Worm (Caenorhabditis elegans) whole organism, mixed stage, embryonic: ENCODE results near the gene F33E11.3.

Source experiments
- M03D4.4 ChIP-seq: sonication (generic microtip); optimal IDR thresholded peaks from 2 replicates; lab custom pipeline; 2017; ENCODE audit warnings: mild to moderate bottlenecking, missing genetic modification characterization, missing compliant biosample characterization
- bed-3 ChIP-seq: fragments of 200-800 bp; sonication (Bioruptor generic); optimal IDR thresholded peaks from 3 replicates; lab custom pipeline; 2018; ENCODE audit warnings: mild to moderate bottlenecking, missing genetic modification characterization, moderate library complexity, missing compliant biosample characterization
- blmp-1 ChIP-seq: fragments of 150-350 bp; optimal IDR thresholded peaks from 2 replicates; lab custom pipeline; 2014; ENCODE audit warnings: missing biosample characterization, missing genetic modification characterization
- ceh-43 ChIP-seq: fragments of 200-800 bp; sonication (Bioruptor generic); optimal IDR thresholded peaks from 2 replicates; lab custom pipeline; 2018; ENCODE audit warnings: mild to moderate bottlenecking, missing genetic modification characterization, moderate library complexity, missing compliant biosample characterization
- ceh-83 ChIP-seq: fragments of 200-800 bp; sonication (Bioruptor generic); optimal IDR thresholded peaks from 2 replicates; lab custom pipeline; 2018; ENCODE audit warnings: mild to moderate bottlenecking, missing genetic modification characterization, missing compliant biosample characterization
- ces-1 ChIP-seq: fragments of 150-350 bp; optimal IDR thresholded peaks from 2 replicates; lab custom pipeline; 2014; ENCODE audit warnings: missing biosample characterization, missing genetic modification reagents, missing genetic modification characterization
- cnd-1 ChIP-seq: fragments of 200-800 bp; sonication (Bioruptor generic); optimal IDR thresholded peaks from 2 replicates; lab custom pipeline; 2018; ENCODE audit warnings: mild to moderate bottlenecking, missing genetic modification characterization, missing compliant biosample characterization
- drap-1 ChIP-seq: fragments of 200-800 bp; sonication (Bioruptor generic); optimal IDR thresholded peaks from 3 replicates; lab custom pipeline; 2018; ENCODE audit warnings: mild to moderate bottlenecking, missing genetic modification characterization, missing compliant biosample characterization
- elt-1 ChIP-seq: sonication (generic microtip); optimal IDR thresholded peaks from 2 replicates; lab custom pipeline; 2017; ENCODE audit warnings: missing genetic modification characterization, mild to moderate bottlenecking, missing compliant biosample characterization, antibody characterized with exemption, moderate library complexity, borderline replicate concordance; ENCODE audit not compliant: insufficient read depth
- elt-3 ChIP-seq: fragments of 150-350 bp; optimal IDR thresholded peaks from 2 replicates; lab custom pipeline; 2014; ENCODE audit warnings: missing biosample characterization, missing genetic modification characterization
- flh-1 ChIP-seq: fragments of 200-800 bp; sonication (Bioruptor generic); optimal IDR thresholded peaks from 2 replicates; lab custom pipeline; 2018; ENCODE audit warnings: mild to moderate bottlenecking, missing genetic modification characterization, moderate library complexity, missing compliant biosample characterization
- ham-2 ChIP-seq: fragments of 200-800 bp; sonication (Bioruptor generic); optimal IDR thresholded peaks from 2 replicates; lab custom pipeline; 2018; ENCODE audit warnings: mild to moderate bottlenecking, missing genetic modification characterization, missing compliant biosample characterization
- hlh-1 ChIP-seq: fragments of 150-350 bp; optimal IDR thresholded peaks from 2 replicates; lab custom pipeline; 2014; ENCODE audit warnings: missing biosample characterization, missing genetic modification reagents, missing genetic modification characterization
- lin-32 ChIP-seq: fragments of 200-800 bp; sonication (Bioruptor generic); optimal IDR thresholded peaks from 2 replicates; lab custom pipeline; 2018; ENCODE audit warnings: mild to moderate bottlenecking, missing genetic modification characterization, missing compliant biosample characterization
- lsy-2 ChIP-seq: fragments of 150-350 bp; optimal IDR thresholded peaks from 2 replicates; lab custom pipeline; 2014; ENCODE audit warnings: missing biosample characterization, missing genetic modification characterization
- mep-1 ChIP-seq: fragments of 150-350 bp; optimal IDR thresholded peaks from 2 replicates; lab custom pipeline; 2017; ENCODE audit warnings: missing biosample characterization, missing genetic modification reagents, missing genetic modification characterization, inconsistent platforms
- mls-2 ChIP-seq: sonication (generic microtip); optimal IDR thresholded peaks from 2 replicates; lab custom pipeline; 2016; ENCODE audit warnings: mild to moderate bottlenecking, missing genetic modification characterization, moderate library complexity, missing compliant biosample characterization
- nhr-12 ChIP-seq: fragments of 150-350 bp; optimal IDR thresholded peaks from 2 replicates; lab custom pipeline; 2014; ENCODE audit warnings: missing biosample characterization, missing genetic modification characterization
- nhr-2 ChIP-seq: fragments of 150-350 bp; optimal IDR thresholded peaks from 2 replicates; lab custom pipeline; 2014; ENCODE audit warnings: missing biosample characterization, missing genetic modification characterization
- nhr-237 ChIP-seq: fragments of 150-350 bp; optimal IDR thresholded peaks from 2 replicates; lab custom pipeline; 2014; ENCODE audit warnings: missing biosample characterization, missing genetic modification characterization
- nhr-28 ChIP-seq: fragments of 150-350 bp; optimal IDR thresholded peaks from 2 replicates; lab custom pipeline; 2014; ENCODE audit warnings: missing biosample characterization, missing genetic modification characterization
- nhr-76 ChIP-seq: sonication (generic microtip); optimal IDR thresholded peaks from 2 replicates; lab custom pipeline; 2017; ENCODE audit warnings: missing biosample characterization, missing genetic modification characterization
- pha-4 ChIP-seq: fragments of 150-350 bp; optimal IDR thresholded peaks from 2 replicates; lab custom pipeline; 2018; ENCODE audit warnings: missing biosample characterization, missing genetic modification reagents, missing genetic modification characterization
- sem-2 ChIP-seq: fragments of 200-800 bp; sonication (Bioruptor generic); optimal IDR thresholded peaks from 2 replicates; lab custom pipeline; 2018; ENCODE audit warnings: mild to moderate bottlenecking, missing genetic modification characterization, missing compliant biosample characterization
- snpc-4 ChIP-seq: fragments of 150-350 bp; optimal IDR thresholded peaks from 2 replicates; lab custom pipeline; 2014; ENCODE audit warnings: missing biosample characterization, missing genetic modification characterization
- sptf-1 ChIP-seq: sonication (generic microtip); optimal IDR thresholded peaks from 2 replicates; lab custom pipeline; 2017; ENCODE audit warnings: mild to moderate bottlenecking, missing genetic modification characterization, moderate library complexity, missing compliant biosample characterization
- tbx-8 ChIP-seq: fragments of 200-800 bp; sonication (Bioruptor generic); optimal IDR thresholded peaks from 2 replicates; lab custom pipeline; 2018; ENCODE audit warnings: mild to moderate bottlenecking, missing genetic modification characterization, moderate library complexity, missing compliant biosample characterization
- unc-120 ChIP-seq: sonication (generic microtip); optimal IDR thresholded peaks from 2 replicates; lab custom pipeline; 2017; ENCODE audit warnings: missing genetic modification characterization, missing compliant biosample characterization; ENCODE audit not compliant: poor library complexity, severe bottlenecking
- unc-39 ChIP-seq: fragments of 150-350 bp; optimal IDR thresholded peaks from 2 replicates; lab custom pipeline; 2014; ENCODE audit warnings: missing biosample characterization, missing genetic modification characterization
- unc-62 ChIP-seq: fragments of 150-350 bp; optimal IDR thresholded peaks from 2 replicates; lab custom pipeline; 2014; ENCODE audit warnings: missing biosample characterization, missing genetic modification reagents, missing genetic modification characterization
- zip-8 ChIP-seq: fragments of 150-350 bp; optimal IDR thresholded peaks from 2 replicates; lab custom pipeline; 2014; ENCODE audit warnings: missing biosample characterization, missing genetic modification characterization
- ztf-11 ChIP-seq: fragments of 150-350 bp; optimal IDR thresholded peaks from 2 replicates; lab custom pipeline; 2014; ENCODE audit warnings: missing biosample characterization, missing genetic modification characterization

F33E11.3 gene

DNA sequence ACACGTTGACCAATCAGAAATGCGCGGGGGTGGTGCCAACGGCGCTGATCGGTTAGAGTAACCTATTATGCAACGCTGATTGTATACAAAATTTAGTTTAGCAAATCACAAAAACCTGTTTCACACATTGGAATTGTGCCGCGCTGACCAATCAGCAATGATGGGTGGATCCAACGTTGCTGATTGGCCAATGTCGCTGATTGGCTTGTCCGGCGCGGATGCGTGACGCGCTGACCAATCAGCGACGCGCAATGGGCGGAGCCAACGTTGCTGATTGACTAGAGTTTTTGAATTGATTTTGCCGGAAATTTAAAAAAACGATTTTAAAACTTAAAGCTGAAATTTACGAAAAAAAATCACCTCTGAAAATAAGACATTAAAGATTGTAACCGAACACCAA, 19.2 kb downstream of the F33E11.3 start:
- TF ChIP-seq blmp-1 (tag; lab: Kevin White, UChicago) (no peak), unc-39 (tag; lab: Kevin White, UChicago) (no peak), lin-32 (GFP tag; lab: Kevin White, UChicago) (no peak), snpc-4 (tag; lab: Kevin White, UChicago) (no peak), tbx-8 (GFP tag; lab: Kevin White, UChicago) (no peak), nhr-2 (tag; lab: Kevin White, UChicago) (no peak), mls-2 (tag; lab: Kevin White, UChicago) (no peak), ham-2 (GFP tag; lab: Kevin White, UChicago) (no peak), ztf-11 (no peak), elt-1 (tag; lab: Kevin White, UChicago) (no peak), nhr-12 (no peak), unc-120 (no peak), pha-4 (no peak), ceh-43 (GFP tag; lab: Kevin White, UChicago) (no peak), lsy-2 (tag; lab: Kevin White, UChicago) (no peak), mep-1 (tag; lab: Kevin White, UChicago) (no peak), sptf-1 (no peak)

DNA sequence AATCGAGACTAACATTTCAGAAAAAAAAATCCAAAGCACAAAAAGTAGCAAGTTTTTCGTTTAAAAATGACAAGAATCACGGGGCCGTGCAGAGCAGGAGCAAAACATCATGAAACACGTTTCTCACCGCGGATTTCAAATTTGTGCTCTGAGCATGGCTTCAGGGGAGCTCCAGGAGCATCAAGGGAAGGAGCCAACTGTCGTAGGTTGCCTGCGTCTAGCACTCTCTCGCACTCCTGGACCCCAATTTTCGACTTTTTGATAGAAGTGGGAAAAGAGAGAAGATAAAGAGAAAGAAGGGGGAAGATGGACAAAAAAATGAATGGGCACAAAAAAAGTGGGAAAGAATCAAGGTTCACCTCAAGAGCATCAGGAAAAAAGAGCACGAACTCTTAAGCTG, 19.7 kb downstream of the F33E11.3 start:
- TF ChIP-seq zip-8 (tag; lab: Kevin White, UChicago) (no peak), unc-120 (peak; percentile 71), nhr-28 (tag; lab: Kevin White, UChicago) (no peak), unc-62 (peak; percentile 10), hlh-1 (tag; lab: Kevin White, UChicago) (peak; percentile 84), elt-1 (tag; lab: Kevin White, UChicago) (no peak)
- TF ChIP-seq, all 35 proteins: peak for 3

DNA sequence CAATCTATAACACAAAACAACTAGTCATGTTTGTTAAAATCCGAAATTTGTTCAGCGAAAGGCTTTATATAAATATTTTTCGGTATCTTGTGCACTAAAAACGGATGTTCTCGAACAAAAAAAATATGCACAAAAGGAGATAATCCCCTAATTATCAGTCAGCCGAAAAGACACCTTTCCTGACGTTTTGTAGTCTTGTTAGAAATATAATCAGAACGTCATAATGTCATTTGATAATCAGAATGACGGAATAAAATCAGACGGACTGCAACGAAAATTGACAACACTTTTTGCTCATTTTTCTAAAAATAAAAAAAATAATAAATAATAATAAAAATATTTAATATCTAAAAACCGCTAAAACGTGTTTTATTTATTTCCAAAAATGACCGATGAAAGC, 20.6 kb downstream of the F33E11.3 start:
- TF ChIP-seq M03D4.4 (tag; lab: Kevin White, UChicago) (no peak), sptf-1 (no peak), bed-3 (no peak), nhr-2 (tag; lab: Kevin White, UChicago) (no peak), elt-3 (tag; lab: Kevin White, UChicago) (no peak), sem-2 (no peak), ztf-11 (no peak), hlh-1 (tag; lab: Kevin White, UChicago) (no peak), flh-1 (GFP tag; lab: Kevin White, UChicago) (no peak), lin-32 (GFP tag; lab: Kevin White, UChicago) (no peak), unc-39 (tag; lab: Kevin White, UChicago) (no peak), ces-1 (GFP tag; lab: Kevin White, UChicago) (no peak)

DNA sequence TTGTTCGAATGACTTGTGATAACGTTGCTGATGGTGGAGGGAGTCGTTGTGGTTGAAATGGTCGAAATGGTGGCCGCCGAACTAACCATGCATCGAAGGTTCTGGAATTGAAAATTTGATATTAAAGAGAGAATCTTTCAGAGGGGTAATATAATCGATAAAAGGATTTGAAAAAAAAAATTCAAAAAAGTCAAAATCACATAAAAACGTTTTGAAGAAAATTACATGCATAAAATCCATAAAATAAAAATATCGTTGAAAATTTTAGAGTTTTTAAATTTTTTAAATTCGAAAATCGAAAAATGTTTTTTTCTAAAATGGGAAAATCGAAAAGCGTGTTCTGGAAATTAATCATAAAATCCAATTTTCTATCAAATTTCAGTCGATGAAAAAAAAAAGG, 22.9 kb downstream of the F33E11.3 start, which contains the start of gene npr-5:
Gene npr-5 (minus strand): TSS at position 101 of the 400 bp plus-strand sequence.
- TF ChIP-seq tbx-8 (GFP tag; lab: Kevin White, UChicago) = no peak
- TF ChIP-seq nhr-76 = no peak
- no peak for TF ChIP-seq nhr-237 (tag; lab: Kevin White, UChicago)
- no peak for TF ChIP-seq ceh-83
- no peak for TF ChIP-seq nhr-12
- no peak for TF ChIP-seq unc-120
- TF ChIP-seq lin-32 (GFP tag; lab: Kevin White, UChicago) = no peak
- no peak for TF ChIP-seq cnd-1 (tag; lab: Kevin White, UChicago)
- no peak for TF ChIP-seq blmp-1 (tag; lab: Kevin White, UChicago)
- TF ChIP-seq pha-4 = no peak
- TF ChIP-seq drap-1 (GFP tag; lab: Kevin White, UChicago) = no peak

DNA sequence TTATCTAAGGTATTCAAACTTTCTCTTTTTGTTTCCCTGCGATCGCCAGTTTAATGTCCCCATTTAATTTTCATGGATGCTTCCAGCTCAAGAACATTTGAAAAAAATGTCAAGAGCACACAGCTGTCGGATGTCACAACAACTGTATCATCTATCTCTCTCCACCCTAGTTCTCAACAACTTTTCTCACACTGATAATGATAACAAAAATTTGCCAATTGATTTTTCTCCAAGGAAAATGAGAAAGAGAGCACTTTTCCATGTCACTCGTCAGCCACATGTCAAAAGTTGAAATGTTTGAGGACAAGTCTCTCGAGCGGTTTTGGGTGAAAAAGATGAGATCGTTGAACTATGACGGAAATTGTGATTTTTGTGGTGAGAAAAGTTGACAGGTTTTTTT, 23.4 kb downstream of the F33E11.3 start:
- TF ChIP-seq lin-32 (GFP tag; lab: Kevin White, UChicago) (no peak), snpc-4 (tag; lab: Kevin White, UChicago) (no peak), bed-3 (no peak), ztf-11 (no peak), unc-62 (peak; percentile 97), elt-1 (tag; lab: Kevin White, UChicago) (no peak), nhr-12 (no peak), hlh-1 (tag; lab: Kevin White, UChicago) (peak; percentile 41), unc-120 (peak; percentile 14), nhr-2 (tag; lab: Kevin White, UChicago) (no peak), sem-2 (no peak), blmp-1 (tag; lab: Kevin White, UChicago) (no peak), drap-1 (GFP tag; lab: Kevin White, UChicago) (no peak), M03D4.4 (tag; lab: Kevin White, UChicago) (no peak)
